Fruit fly (Drosophila melanogaster) whole organism, adult: ENCODE measurements around the gene Cpr65Ea.

ENCODE experiments used
- CG7045 ChIP-seq: fragments of 200-800 bp; sonication (Bioruptor generic); optimal IDR thresholded peaks from 2 replicates; lab custom pipeline; 2017; ENCODE audit warnings: missing biosample characterization, mild to moderate bottlenecking, missing genetic modification characterization
- Crg-1 ChIP-seq: fragments of 200-800 bp; sonication (Bioruptor generic); optimal IDR thresholded peaks from 2 replicates; lab custom pipeline; 2016; ENCODE audit warnings: missing biosample characterization, missing genetic modification characterization
- bab1 ChIP-seq: fragments of 200-800 bp; sonication (Bioruptor generic); optimal IDR thresholded peaks from 3 replicates; lab custom pipeline; 2019; ENCODE audit warnings: missing biosample characterization, mild to moderate bottlenecking, missing genetic modification characterization, moderate library complexity
- cic ChIP-seq: fragments of 200-800 bp; sonication (Bioruptor generic); optimal IDR thresholded peaks from 2 replicates; lab custom pipeline; 2017; ENCODE audit warnings: missing biosample characterization, mild to moderate bottlenecking, missing genetic modification characterization, moderate library complexity
- kay ChIP-seq: fragments of 200-800 bp; sonication (Bioruptor generic); peaks from one replicate; lab custom pipeline; 2016; ENCODE audit warnings: missing biosample characterization, missing genetic modification characterization, borderline replicate concordance
- ovo ChIP-seq: fragments of 200-800 bp; sonication (Bioruptor generic); optimal IDR thresholded peaks from 2 replicates; lab custom pipeline; 2016; ENCODE audit warnings: missing biosample characterization, missing genetic modification characterization
- tj ChIP-seq: fragments of 200-800 bp; sonication (Bioruptor generic); optimal IDR thresholded peaks from 3 replicates; lab custom pipeline; 2017; ENCODE audit warnings: missing biosample characterization, mild to moderate bottlenecking, missing genetic modification characterization, moderate library complexity

DNA sequence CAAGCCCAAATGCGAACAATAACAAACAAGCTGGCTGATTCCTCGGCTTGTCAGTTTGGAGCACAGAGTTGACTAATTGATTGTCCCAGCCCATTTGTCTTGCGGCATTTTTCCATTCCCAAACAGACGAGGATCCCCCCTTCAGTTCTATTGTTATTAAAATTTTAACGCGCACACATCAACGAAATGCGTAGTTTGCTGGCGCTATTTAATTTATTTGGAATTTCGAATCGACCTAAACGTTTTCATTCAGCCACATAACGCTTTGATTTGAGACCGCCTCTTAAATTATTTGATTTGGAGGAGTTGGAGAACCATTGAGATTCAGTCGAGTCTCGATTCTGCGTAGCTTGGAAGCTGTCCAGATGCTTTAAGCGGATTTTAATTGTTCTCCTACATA lies 29.5 kb upstream of the Cpr65Ea start:
- TF ChIP-seq CG7045 (no peak), bab1 (no peak), Crg-1 (no peak), kay (no peak), ovo (no peak), tj (GFP tag; lab: Kevin White, UChicago) (no peak), cic (GFP tag; lab: Kevin White, UChicago) (no peak)
